Fruit fly (Drosophila melanogaster) whole organism: Measurements from ENCODE around the gene CG33296.

Experiments used
- CG8478 ChIP-seq: fragments of >200 bp; optimal IDR thresholded peaks from 2 replicates; lab custom pipeline; 2018; ENCODE audit warnings: inconsistent platforms
- EcR ChIP-seq, 2 experiments: fragments of >200 bp; optimal IDR thresholded peaks; 2 replicates each; lab custom pipeline; 2017; ENCODE audit warnings: missing biosample characterization in 2 of 2, missing genetic modification characterization in 2 of 2, missing genetic modification reagents in 2 of 2
- pan ChIP-seq: fragments of >200 bp; optimal IDR thresholded peaks from 2 replicates; lab custom pipeline; 2017
- psq ChIP-seq: fragments of >200 bp; optimal IDR thresholded peaks from 2 replicates; lab custom pipeline; 2017
- usp ChIP-seq: fragments of >200 bp; optimal IDR thresholded peaks from 2 replicates; lab custom pipeline; 2017; ENCODE audit warnings: missing biosample characterization, missing genetic modification characterization, mixed read lengths

dm6 chr2L:7675754-7676178 lies 40.7 kb downstream of the CG33296 start:
- TF ChIP-seq psq = no peak
- no peak for TF ChIP-seq pan (lab: Kevin White, UChicago)
- TF ChIP-seq CG8478 = no peak
- TF ChIP-seq usp (GFP tag; lab: Kevin White, UChicago) = no peak
- TF ChIP-seq EcR (GFP tag; optimal IDR thresholded peaks at IDR 0.05; lab: Kevin White, UChicago) = no peak
